Worm (Caenorhabditis elegans) whole organism, L4 larva: ENCODE results near the gene M01B2.13.
A peak's percentile ranks its signal among the peaks of the same experiment; 100 is the strongest.

Source experiments
- D1046.2 ChIP-seq: fragments of 200-800 bp; sonication (Bioruptor generic); IDR thresholded peaks from 2 replicates; pipeline ENCODE4 v1.3.6; 2022; ENCODE audit warnings: missing genetic modification characterization, missing compliant biosample characterization
- F10B5.3 ChIP-seq: sonication (generic microtip); optimal IDR thresholded peaks from 2 replicates; lab custom pipeline; 2016; ENCODE audit warnings: mild to moderate bottlenecking, missing genetic modification characterization, missing compliant biosample characterization
- F26F4.8 ChIP-seq: fragments of 200-800 bp; sonication (Bioruptor generic); conservative IDR thresholded peaks from 2 replicates; pipeline ENCODE4 v1.3.6; 2022; ENCODE audit warnings: missing genetic modification characterization, missing compliant biosample characterization
- T20F7.1 ChIP-seq: fragments of 200-800 bp; sonication (Bioruptor generic); optimal IDR thresholded peaks from 2 replicates; lab custom pipeline; 2018; ENCODE audit warnings: mild to moderate bottlenecking, missing genetic modification characterization, missing compliant biosample characterization
- T26A8.4 ChIP-seq: fragments of 200-800 bp; sonication (Bioruptor generic); IDR thresholded peaks from 2 replicates; pipeline ENCODE4 v1.3.6; 2022; ENCODE audit warnings: missing genetic modification characterization, missing compliant biosample characterization
- Y75B8A.6 ChIP-seq: fragments of 200-800 bp; sonication (Bioruptor generic); IDR thresholded peaks from 2 replicates; pipeline ENCODE4 v1.3.6; 2022; ENCODE audit warnings: missing genetic modification reagents, missing genetic modification characterization, missing compliant biosample characterization
- ZK337.2 ChIP-seq: fragments of 200-800 bp; sonication (Bioruptor generic); IDR thresholded peaks from 2 replicates; pipeline ENCODE4 v1.3.6; 2022; ENCODE audit warnings: missing genetic modification reagents, missing genetic modification characterization, missing compliant biosample characterization
- aha-1 ChIP-seq: fragments of 150-350 bp; peaks from one replicate; lab custom pipeline; 2014; ENCODE audit warnings: missing biosample characterization, missing genetic modification characterization
- ama-1 ChIP-seq: fragments of 150-350 bp; optimal IDR thresholded peaks from 2 replicates; lab custom pipeline; 2014; ENCODE audit warnings: inconsistent platforms, mixed read lengths
- ceh-28 ChIP-seq: fragments of 150-350 bp; optimal IDR thresholded peaks from 2 replicates; lab custom pipeline; 2014; ENCODE audit warnings: missing biosample characterization, missing genetic modification reagents, missing genetic modification characterization
- ceh-62 ChIP-seq: sonication (generic microtip); optimal IDR thresholded peaks from 2 replicates; lab custom pipeline; 2017; ENCODE audit warnings: missing biosample characterization, missing genetic modification characterization
- ces-1 ChIP-seq: fragments of 150-350 bp; sonication (generic microtip); optimal IDR thresholded peaks from 4 replicates; lab custom pipeline; 2014; ENCODE audit warnings: missing biosample characterization, missing genetic modification reagents, missing genetic modification characterization
- daf-12 ChIP-seq: fragments of 150-350 bp; optimal IDR thresholded peaks from 2 replicates; lab custom pipeline; 2014; ENCODE audit warnings: missing biosample characterization, missing genetic modification reagents, missing genetic modification characterization
- daf-16 ChIP-seq, 3 experiments: sonication (generic microtip); optimal IDR thresholded peaks; 2 replicates each; lab custom pipeline; 2016 to 2017; ENCODE audit warnings: missing genetic modification characterization in 3 of 3, missing genetic modification reagents in 3 of 3, mild to moderate bottlenecking in 2 of 3, missing compliant biosample characterization in 2 of 3, missing biosample characterization in 1 of 3, moderate library complexity in 1 of 3
- daf-19 ChIP-seq: fragments of 200-800 bp; sonication (Bioruptor generic); conservative IDR thresholded peaks from 2 replicates; pipeline ENCODE4 v1.3.6; 2022; ENCODE audit warnings: missing genetic modification characterization, missing compliant biosample characterization
- duxl-1 ChIP-seq: sonication (generic microtip); optimal IDR thresholded peaks from 2 replicates; lab custom pipeline; 2016; ENCODE audit warnings: mild to moderate bottlenecking, missing genetic modification characterization, moderate library complexity, missing compliant biosample characterization; ENCODE audit not compliant: poor library complexity
- egl-27 ChIP-seq: sonication (generic microtip); optimal IDR thresholded peaks from 3 replicates; lab custom pipeline; 2017; ENCODE audit warnings: missing biosample characterization, missing genetic modification reagents, missing genetic modification characterization
- egl-43 ChIP-seq: fragments of 200-800 bp; sonication (Bioruptor generic); IDR thresholded peaks from 2 replicates; pipeline ENCODE4 v1.3.6; 2022; ENCODE audit warnings: missing genetic modification reagents, missing genetic modification characterization, missing compliant biosample characterization
- gei-8 ChIP-seq: fragments of 200-800 bp; sonication (Bioruptor generic); optimal IDR thresholded peaks from 2 replicates; lab custom pipeline; 2018; ENCODE audit warnings: mild to moderate bottlenecking, missing genetic modification characterization, missing compliant biosample characterization
- hlh-11 ChIP-seq: fragments of 200-800 bp; sonication (Bioruptor generic); optimal IDR thresholded peaks from 2 replicates; lab custom pipeline; 2018; ENCODE audit warnings: mild to moderate bottlenecking, missing genetic modification characterization, missing compliant biosample characterization
- hlh-30 ChIP-seq: sonication (generic microtip); optimal IDR thresholded peaks from 2 replicates; lab custom pipeline; 2017; ENCODE audit warnings: antibody characterized with exemption, mild to moderate bottlenecking, missing genetic modification characterization, missing compliant biosample characterization; ENCODE audit not compliant: insufficient read depth
- lim-7 ChIP-seq: fragments of 200-800 bp; sonication (Bioruptor generic); IDR thresholded peaks from 2 replicates; pipeline ENCODE4 v1.3.6; 2022; ENCODE audit warnings: missing genetic modification characterization, missing compliant biosample characterization
- lin-1 ChIP-seq: fragments of 200-800 bp; sonication (Bioruptor generic); IDR thresholded peaks from 2 replicates; pipeline ENCODE4 v1.3.6; 2022; ENCODE audit warnings: missing genetic modification reagents, missing genetic modification characterization, missing compliant biosample characterization
- lin-29 ChIP-seq: fragments of 200-800 bp; sonication (Bioruptor generic); IDR thresholded peaks from 2 replicates; pipeline ENCODE4 v1.3.6; 2022; ENCODE audit warnings: missing genetic modification reagents, missing genetic modification characterization, missing compliant biosample characterization
- lir-3 ChIP-seq: sonication (generic microtip); optimal IDR thresholded peaks from 2 replicates; lab custom pipeline; 2016; ENCODE audit warnings: mild to moderate bottlenecking, missing genetic modification characterization, missing compliant biosample characterization
- mdl-1 ChIP-seq, 2 experiments: fragments of 150-350 bp in 1 of 2; sonication (generic microtip) in 1 of 2; optimal IDR thresholded peaks; 2 replicates each; lab custom pipeline; 2014 to 2017; ENCODE audit warnings: missing biosample characterization in 2 of 2, missing genetic modification characterization in 2 of 2
- mxl-3 ChIP-seq: fragments of 200-800 bp; sonication (Bioruptor generic); optimal IDR thresholded peaks from 2 replicates; lab custom pipeline; 2018; ENCODE audit warnings: mild to moderate bottlenecking, missing genetic modification characterization, missing compliant biosample characterization
- nhr-102 ChIP-seq: sonication (generic microtip); optimal IDR thresholded peaks from 2 replicates; lab custom pipeline; 2016; ENCODE audit warnings: mild to moderate bottlenecking, missing genetic modification characterization, moderate library complexity, missing compliant biosample characterization
- nhr-237 ChIP-seq: sonication (generic microtip); optimal IDR thresholded peaks from 2 replicates; lab custom pipeline; 2017; ENCODE audit warnings: missing biosample characterization, missing genetic modification characterization
- nhr-28 ChIP-seq: fragments of 150-350 bp; optimal IDR thresholded peaks from 2 replicates; lab custom pipeline; 2014; ENCODE audit warnings: missing biosample characterization, missing genetic modification characterization
- nhr-42 ChIP-seq: fragments of 200-800 bp; sonication (Bioruptor generic); IDR thresholded peaks from 2 replicates; pipeline ENCODE4 v1.3.6; 2022; ENCODE audit warnings: missing genetic modification characterization, missing compliant biosample characterization
- skn-1 ChIP-seq: fragments of 150-350 bp; optimal IDR thresholded peaks from 2 replicates; lab custom pipeline; 2014; ENCODE audit warnings: missing biosample characterization, missing genetic modification characterization
- spr-1 ChIP-seq: sonication (generic microtip); optimal IDR thresholded peaks from 2 replicates; lab custom pipeline; 2016; ENCODE audit warnings: mild to moderate bottlenecking, missing genetic modification characterization, missing compliant biosample characterization
- unc-130 ChIP-seq: sonication (generic microtip); optimal IDR thresholded peaks from 2 replicates; lab custom pipeline; 2016; ENCODE audit warnings: missing genetic modification reagents, missing genetic modification characterization, missing compliant biosample characterization
- unc-62 ChIP-seq, 3 experiments: fragments of 150-350 bp in 1 of 3; sonication (generic microtip); optimal IDR thresholded peaks in 2 of 3; peaks in 1 of 3; 1 replicate in 1 of 3; 2 replicates in 2 of 3; lab custom pipeline; 2014 to 2017; ENCODE audit warnings: missing biosample characterization in 3 of 3, missing genetic modification characterization in 3 of 3, missing genetic modification reagents in 3 of 3, missing genotype in 1 of 3
- zfp-2 ChIP-seq: sonication (generic microtip); optimal IDR thresholded peaks from 2 replicates; lab custom pipeline; 2016; ENCODE audit warnings: mild to moderate bottlenecking, missing genetic modification characterization, missing compliant biosample characterization
- zip-2 ChIP-seq: fragments of 150-350 bp; optimal IDR thresholded peaks from 2 replicates; lab custom pipeline; 2014; ENCODE audit warnings: missing biosample characterization, missing genetic modification characterization
- ztf-11 ChIP-seq: fragments of 150-350 bp; optimal IDR thresholded peaks from 2 replicates; lab custom pipeline; 2014; ENCODE audit warnings: missing biosample characterization, missing genetic modification characterization

M01B2.13 gene

DNA sequence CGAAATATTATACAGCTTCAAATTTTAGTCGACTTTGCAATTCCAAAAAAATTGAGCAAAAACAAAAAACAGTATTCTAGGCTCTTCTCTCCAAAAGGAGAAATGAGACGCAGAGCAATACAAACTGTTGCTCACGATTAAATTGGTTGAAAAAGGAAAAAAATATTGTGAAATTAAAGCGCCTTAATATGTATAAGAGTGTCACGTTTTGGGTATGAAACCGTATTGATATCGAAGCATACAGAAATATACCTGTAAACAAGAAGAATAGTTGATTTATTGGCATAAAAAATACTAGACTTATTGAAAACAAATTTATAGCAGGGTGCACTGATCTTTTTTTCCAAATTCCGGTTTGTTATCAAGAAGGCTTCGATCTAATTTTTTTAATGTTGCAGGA, at the start of gene M01B2.13:
M01B2.13 (minus strand) TSS at position 101 of the 400 bp plus-strand sequence.
- TF ChIP-seq nhr-102 (tag; lab: Kevin White, UChicago) (no peak), ceh-62 (tag; lab: Kevin White, UChicago) (no peak), T20F7.1 (GFP tag; lab: Kevin White, UChicago) (no peak), lim-7 (GFP tag; lab: Robert Waterston, UW) (no peak), zfp-2 (tag; lab: Kevin White, UChicago) (no peak)

DNA sequence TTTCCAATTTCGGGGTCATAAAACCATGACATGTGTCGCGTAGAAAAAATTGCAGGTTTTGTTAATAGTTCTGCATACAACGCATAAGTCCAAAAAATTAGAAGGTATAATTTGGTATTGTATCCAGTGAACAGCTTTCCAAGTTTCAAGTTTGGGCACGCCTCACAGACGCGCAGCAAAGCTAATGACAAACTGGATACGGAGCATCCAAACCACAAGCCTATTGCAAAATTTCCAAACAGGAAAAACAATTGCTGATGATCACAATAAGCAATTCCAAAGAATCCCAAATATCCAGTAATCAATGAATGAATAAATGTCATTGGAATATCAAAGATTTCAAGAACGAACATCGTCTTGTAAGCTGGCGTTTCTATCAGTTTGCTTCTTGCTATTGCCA, 47.8 kb upstream of the M01B2.13 start:
- TF ChIP-seq nhr-28 (tag; lab: Kevin White, UChicago): no peak
- TF ChIP-seq skn-1: no peak
- no peak for TF ChIP-seq egl-43 (GFP tag; lab: Robert Waterston, UW)
- peak; percentile 69 for TF ChIP-seq aha-1 (tag; lab: Kevin White, UChicago)
- TF ChIP-seq ceh-28 (tag; lab: Kevin White, UChicago): no peak
- TF ChIP-seq unc-62 (GFP tag; optimal IDR thresholded peaks at IDR 0.05 in 1 of 2; lab: Kevin White, UChicago): peak in 1 of 2 experiments; percentile 81
- no peak for TF ChIP-seq unc-62 (tag; optimal IDR thresholded peaks at IDR 0.05; lab: Kevin White, UChicago)
- TF ChIP-seq ama-1 (lab: Kevin White, UChicago): no peak
- TF ChIP-seq mdl-1 (tag; optimal IDR thresholded peaks at IDR 0.05; lab: Kevin White, UChicago): no peak

- TF ChIP-seq egl-27 (no peak), daf-16 (GFP tag; optimal IDR thresholded peaks at IDR 0.05; lab: Kevin White, UChicago) (no peak), daf-16 (tag; optimal IDR thresholded peaks at IDR 0.05; lab: Kevin White, UChicago) (no peak), F10B5.3 (tag; lab: Kevin White, UChicago) (no peak), unc-130 (GFP tag; lab: Kevin White, UChicago) (no peak), nhr-237 (tag; lab: Kevin White, UChicago) (no peak), ceh-28 (tag; lab: Kevin White, UChicago) (no peak), D1046.2 (GFP tag; lab: Robert Waterston, UW) (no peak), lir-3 (no peak), lin-1 (GFP tag; lab: Robert Waterston, UW) (no peak), hlh-30 (no peak), nhr-28 (tag; lab: Kevin White, UChicago) (no peak), mxl-3 (no peak), gei-8 (GFP tag; lab: Kevin White, UChicago) (no peak), spr-1 (tag; lab: Kevin White, UChicago) (no peak), ztf-11 (tag; lab: Kevin White, UChicago) (no peak), ces-1 (GFP tag; lab: Kevin White, UChicago) (no peak)
These were observed 45.1 kb upstream of the M01B2.13 start, which contains the start of gene irld-62 for ce11 chrV:15310780-15311179. Gene irld-62 (plus strand): TSS chrV:15311080.

DNA sequence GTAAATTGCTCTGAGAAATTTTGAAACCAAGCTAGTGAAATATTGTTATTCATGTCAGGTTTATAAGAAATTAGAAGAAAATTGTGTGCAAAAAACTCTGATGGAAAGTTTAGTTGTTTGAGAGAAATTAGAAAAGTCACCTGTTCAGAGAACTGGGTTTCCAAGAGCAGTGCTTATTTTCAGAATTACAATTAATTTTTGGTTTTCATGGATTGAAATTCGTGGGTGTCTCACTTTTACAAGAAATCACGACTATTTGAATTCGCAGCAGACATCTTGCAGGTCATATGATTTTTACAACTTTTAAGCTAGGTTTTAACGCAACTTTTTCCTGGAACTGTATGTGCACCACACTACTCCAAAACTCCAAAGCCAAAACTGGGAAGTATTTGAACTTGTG, 43.3 kb upstream of the M01B2.13 start, which contains the start of gene srz-10:
srz-10 (minus strand) TSS at position 88 of the 400 bp plus-strand sequence.
- no peak for TF ChIP-seq T26A8.4 (GFP tag; lab: Robert Waterston, UW)
- TF ChIP-seq ZK337.2 (GFP tag; lab: Robert Waterston, UW): no peak

ce11 chrV:15306745-15307144, 41.0 kb upstream of the M01B2.13 start, which contains the start of gene T26H8.4:
Gene T26H8.4 (minus strand): TSS chrV:15306845.
- TF ChIP-seq duxl-1 (tag; lab: Kevin White, UChicago) (no peak), lin-29 (GFP tag; lab: Robert Waterston, UW) (no peak), aha-1 (tag; lab: Kevin White, UChicago) (no peak), zip-2 (no peak), ama-1 (lab: Kevin White, UChicago) (no peak), ZK337.2 (GFP tag; lab: Robert Waterston, UW) (no peak), lir-3 (no peak), F26F4.8 (GFP tag; lab: Robert Waterston, UW) (no peak), lim-7 (GFP tag; lab: Robert Waterston, UW) (no peak), skn-1 (no peak), mdl-1 (tag; optimal IDR thresholded peaks at IDR 0.05; lab: Kevin White, UChicago) (no peak), nhr-42 (no peak), daf-19 (no peak), ceh-28 (tag; lab: Kevin White, UChicago) (no peak), hlh-11 (tag; lab: Kevin White, UChicago) (no peak), Y75B8A.6 (GFP tag; lab: Robert Waterston, UW) (no peak), daf-12 (tag; lab: Kevin White, UChicago) (no peak)
